Fruit fly (Drosophila melanogaster): Measurements from ENCODE around the gene CG3457.

DNA sequence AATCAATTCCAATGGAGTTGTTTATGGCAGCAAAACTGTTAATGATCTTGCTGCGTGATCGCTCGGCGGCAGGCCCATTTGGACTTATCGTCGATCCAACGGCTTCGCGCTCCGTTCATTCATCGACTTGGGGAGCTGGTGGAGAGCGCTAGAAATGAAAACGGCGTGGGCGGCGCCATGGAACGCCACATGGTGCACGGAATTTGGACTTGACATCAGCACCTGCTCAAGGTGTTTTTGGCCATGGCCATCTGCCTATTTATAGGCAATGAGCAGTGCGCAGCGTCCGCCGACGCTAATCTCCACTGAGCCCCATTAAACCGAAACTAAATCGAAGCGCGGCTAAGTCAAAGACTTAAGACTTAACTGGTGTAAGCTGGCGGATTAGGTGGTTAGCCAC is 30.8 kb downstream of the CG3457 start:
- TF ChIP-seq Sox102F (GFP tag; optimal IDR thresholded peaks at IDR 0.05) = no peak
- no peak for TF ChIP-seq CG6854 (GFP tag; optimal IDR thresholded peaks at IDR 0.05)

All from whole organism, prepupa.